Fruit fly (Drosophila melanogaster) whole organism, embryonic: ENCODE data around the gene wda.

Source experiments
- Ada2b ChIP-seq: fragments of 200-800 bp; sonication (Bioruptor generic); IDR thresholded peaks from 2 replicates; pipeline ENCODE4 v1.3.6; 2022; ENCODE audit warnings: missing biosample characterization, missing genetic modification characterization
- Antp ChIP-seq: fragments of 200-800 bp; sonication (Bioruptor generic); optimal IDR thresholded peaks from 3 replicates; lab custom pipeline; 2016; ENCODE audit warnings: missing biosample characterization, missing genetic modification characterization
- B-H1 ChIP-seq: fragments of 200-800 bp; sonication (Bioruptor generic); IDR thresholded peaks from 3 replicates; pipeline ENCODE4 v1.3.6; 2022; ENCODE audit warnings: missing biosample characterization, missing genetic modification characterization
- C15 ChIP-seq: fragments of 200-800 bp; sonication (Bioruptor generic); IDR thresholded peaks from 3 replicates; pipeline ENCODE4 v1.3.6; 2022; ENCODE audit warnings: missing biosample characterization, missing genetic modification characterization
- CG1024 ChIP-seq: fragments of 200-800 bp; sonication (Bioruptor generic); IDR thresholded peaks from 2 replicates; pipeline ENCODE4 v1.3.6; 2022; ENCODE audit warnings: missing biosample characterization, missing genetic modification characterization
- CG10321 ChIP-seq: fragments of 200-800 bp; sonication (Bioruptor generic); IDR thresholded peaks from 2 replicates; pipeline ENCODE4 v1.3.6; 2022; ENCODE audit warnings: missing biosample characterization, missing genetic modification characterization
- CG11695 ChIP-seq: fragments of 200-800 bp; sonication (Bioruptor generic); IDR thresholded peaks from 3 replicates; pipeline ENCODE4 v1.3.6; 2022; ENCODE audit warnings: missing biosample characterization, missing genetic modification characterization
- CG12219 ChIP-seq: fragments of 200-800 bp; sonication (Bioruptor generic); optimal IDR thresholded peaks from 3 replicates; lab custom pipeline; 2018; ENCODE audit warnings: missing biosample characterization, mild to moderate bottlenecking, missing genetic modification characterization
- CG12236 ChIP-seq: fragments of 200-800 bp; sonication (Bioruptor generic); optimal IDR thresholded peaks from 2 replicates; lab custom pipeline; 2016; ENCODE audit warnings: missing biosample characterization, missing genetic modification characterization
- CG13894 ChIP-seq: fragments of 200-800 bp; sonication (Bioruptor generic); optimal IDR thresholded peaks from 3 replicates; lab custom pipeline; 2018; ENCODE audit warnings: missing biosample characterization, mild to moderate bottlenecking, missing genetic modification characterization, moderate library complexity
- CG14710 ChIP-seq: fragments of 200-800 bp; sonication (Bioruptor generic); optimal IDR thresholded peaks from 3 replicates; lab custom pipeline; 2019; ENCODE audit warnings: missing biosample characterization, mild to moderate bottlenecking, missing genetic modification characterization, moderate library complexity
- CG14860 ChIP-seq: fragments of 200-800 bp; sonication (Bioruptor generic); IDR thresholded peaks from 3 replicates; pipeline ENCODE4 v1.3.6; 2022; ENCODE audit warnings: missing biosample characterization, missing genetic modification characterization; ENCODE audit not compliant: partially characterized antibody
- CG16863 ChIP-seq: fragments of 200-800 bp; sonication (Bioruptor generic); optimal IDR thresholded peaks from 3 replicates; lab custom pipeline; 2016; ENCODE audit warnings: missing biosample characterization, missing genetic modification characterization
- CG2199 ChIP-seq: fragments of 200-800 bp; sonication (Bioruptor generic); IDR thresholded peaks from 3 replicates; pipeline ENCODE4 v1.3.6; 2022; ENCODE audit warnings: missing biosample characterization, missing genetic modification characterization
- CG30020 ChIP-seq: fragments of 200-800 bp; optimal IDR thresholded peaks from 2 replicates; lab custom pipeline; 2019; ENCODE audit warnings: missing biosample characterization, mild to moderate bottlenecking, missing genetic modification characterization, moderate library complexity
- CG32772 ChIP-seq: fragments of 200-800 bp; sonication (Bioruptor generic); IDR thresholded peaks from 2 replicates; pipeline ENCODE4 v1.3.6; 2022; ENCODE audit warnings: missing biosample characterization, missing genetic modification characterization
- CG42726 ChIP-seq: fragments of 200-800 bp; sonication (Bioruptor generic); IDR thresholded peaks from 2 replicates; pipeline ENCODE4 v1.3.6; 2022; ENCODE audit warnings: missing biosample characterization, missing genetic modification characterization; ENCODE audit not compliant: partially characterized antibody
- CG5245 ChIP-seq: fragments of 200-800 bp; sonication (Bioruptor generic); optimal IDR thresholded peaks from 3 replicates; lab custom pipeline; 2016; ENCODE audit warnings: missing biosample characterization, missing genetic modification characterization
- CG7271 ChIP-seq: fragments of 200-800 bp; sonication (Bioruptor generic); optimal IDR thresholded peaks from 2 replicates; lab custom pipeline; 2018; ENCODE audit warnings: missing biosample characterization, mild to moderate bottlenecking, missing genetic modification characterization, moderate library complexity
- CG7839 ChIP-seq: fragments of 200-800 bp; sonication (Bioruptor generic); optimal IDR thresholded peaks from 3 replicates; lab custom pipeline; 2018; ENCODE audit warnings: missing biosample characterization, mild to moderate bottlenecking, missing genetic modification characterization, moderate library complexity
- CG7963 ChIP-seq: fragments of 200-800 bp; sonication (Bioruptor generic); IDR thresholded peaks from 3 replicates; pipeline ENCODE4 v1.3.6; 2022; ENCODE audit warnings: missing biosample characterization, missing genetic modification characterization; ENCODE audit not compliant: partially characterized antibody
- CrebB ChIP-seq: fragments of 200-800 bp; sonication (Bioruptor generic); optimal IDR thresholded peaks from 3 replicates; lab custom pipeline; 2018; ENCODE audit warnings: missing biosample characterization, mild to moderate bottlenecking, missing genetic modification characterization
- Dek ChIP-seq: fragments of 200-800 bp; sonication (Bioruptor generic); optimal IDR thresholded peaks from 3 replicates; lab custom pipeline; 2019; ENCODE audit warnings: missing biosample characterization, mild to moderate bottlenecking, missing genetic modification characterization, moderate library complexity
- E2f1 ChIP-seq: fragments of 200-800 bp; sonication (Bioruptor generic); IDR thresholded peaks from 2 replicates; pipeline ENCODE4 v1.3.6; 2022; ENCODE audit warnings: missing biosample characterization, missing genetic modification characterization
- Eip74EF ChIP-seq, 2 experiments: fragments of 200-800 bp in 1 of 2; fragments of >200 bp in 1 of 2; sonication (Bioruptor generic) in 1 of 2; optimal IDR thresholded peaks; 2 replicates each; lab custom pipeline; 2017 to 2019; ENCODE audit warnings: missing biosample characterization in 2 of 2, missing genetic modification characterization in 2 of 2, mild to moderate bottlenecking in 1 of 2, moderate library complexity in 1 of 2
- HLHmδ ChIP-seq: fragments of 200-800 bp; sonication (Bioruptor generic); optimal IDR thresholded peaks from 2 replicates; lab custom pipeline; 2018; ENCODE audit warnings: missing biosample characterization, mild to moderate bottlenecking, missing genetic modification characterization, moderate library complexity
- ab ChIP-seq: fragments of 200-800 bp; sonication (Bioruptor generic); optimal IDR thresholded peaks from 2 replicates; lab custom pipeline; 2016; ENCODE audit warnings: missing biosample characterization, missing genetic modification characterization
- amos ChIP-seq: fragments of 200-800 bp; sonication (Bioruptor generic); IDR thresholded peaks from 2 replicates; pipeline ENCODE4 v1.3.6; 2022; ENCODE audit warnings: missing biosample characterization, missing genetic modification characterization; ENCODE audit not compliant: partially characterized antibody
- ap ChIP-seq: fragments of 200-800 bp; sonication (Bioruptor generic); IDR thresholded peaks from 2 replicates; pipeline ENCODE4 v1.3.6; 2022; ENCODE audit warnings: missing biosample characterization, missing genetic modification characterization
- ase ChIP-seq: fragments of 200-800 bp; sonication (Bioruptor generic); IDR thresholded peaks from 3 replicates; pipeline ENCODE4 v1.3.6; 2022; ENCODE audit warnings: missing biosample characterization, missing genetic modification characterization
- ash1 ChIP-seq: fragments of 200-800 bp; sonication (Bioruptor generic); optimal IDR thresholded peaks from 2 replicates; lab custom pipeline; 2018; ENCODE audit warnings: missing biosample characterization, mild to moderate bottlenecking, missing genetic modification characterization
- btn ChIP-seq: fragments of 200-800 bp; sonication (Bioruptor generic); optimal IDR thresholded peaks from 2 replicates; lab custom pipeline; 2016; ENCODE audit warnings: missing biosample characterization, missing genetic modification characterization
- ems ChIP-seq: fragments of 200-800 bp; sonication (Bioruptor generic); optimal IDR thresholded peaks from 3 replicates; lab custom pipeline; 2016; ENCODE audit warnings: missing biosample characterization, missing genetic modification characterization
- gce ChIP-seq: fragments of 200-800 bp; sonication (Bioruptor generic); IDR thresholded peaks from 3 replicates; pipeline ENCODE4 v1.3.6; 2022; ENCODE audit warnings: missing biosample characterization, missing genetic modification characterization
- ind ChIP-seq: fragments of 200-800 bp; sonication (Bioruptor generic); optimal IDR thresholded peaks from 3 replicates; lab custom pipeline; 2016; ENCODE audit warnings: missing biosample characterization, missing genetic modification characterization
- lab ChIP-seq: fragments of 200-800 bp; sonication (Bioruptor generic); optimal IDR thresholded peaks from 3 replicates; lab custom pipeline; 2017; ENCODE audit warnings: missing biosample characterization, missing genetic modification characterization, mild to moderate bottlenecking, moderate library complexity, missing genetic modification reagents
- lilli ChIP-seq: fragments of 200-800 bp; sonication (Bioruptor generic); optimal IDR thresholded peaks from 3 replicates; lab custom pipeline; 2016; ENCODE audit warnings: missing biosample characterization, missing genetic modification characterization
- lola ChIP-seq, 3 experiments: fragments of >200 bp in 2 of 3; fragments of 200-800 bp in 1 of 3; sonication (Bioruptor generic) in 1 of 3; optimal IDR thresholded peaks; 2 replicates each; lab custom pipeline; 2017 to 2019; ENCODE audit warnings: missing biosample characterization in 3 of 3, missing genetic modification characterization in 3 of 3, mild to moderate bottlenecking in 1 of 3, moderate library complexity in 1 of 3
- repo ChIP-seq: fragments of 200-800 bp; sonication (Bioruptor generic); optimal IDR thresholded peaks from 2 replicates; lab custom pipeline; 2016; ENCODE audit warnings: missing biosample characterization, missing genetic modification characterization
- ro ChIP-seq: fragments of 200-800 bp; sonication (Bioruptor generic); IDR thresholded peaks from 2 replicates; pipeline ENCODE4 v1.3.6; 2022; ENCODE audit warnings: missing biosample characterization, missing genetic modification characterization
- sc ChIP-seq, 3 experiments: fragments of >200 bp in 2 of 3; fragments of 200-800 bp in 1 of 3; sonication (Bioruptor generic) in 1 of 3; optimal IDR thresholded peaks; 2 replicates in 2 of 3; 3 replicates in 1 of 3; lab custom pipeline; 2017; ENCODE audit warnings: mild to moderate bottlenecking in 1 of 3, missing biosample characterization in 1 of 3, missing genetic modification characterization in 1 of 3, missing genetic modification reagents in 1 of 3
- seq ChIP-seq: fragments of 200-800 bp; sonication (Bioruptor generic); IDR thresholded peaks from 2 replicates; pipeline ENCODE4 v1.3.6; 2022; ENCODE audit warnings: missing biosample characterization, missing genetic modification characterization
- sisA ChIP-seq: fragments of 200-800 bp; sonication (Bioruptor generic); IDR thresholded peaks from 2 replicates; pipeline ENCODE4 v1.3.6; 2022; ENCODE audit warnings: missing biosample characterization, missing genetic modification characterization
- tll ChIP-seq, 2 experiments: fragments of 200-800 bp in 1 of 2; fragments of >200 bp in 1 of 2; sonication (Bioruptor generic) in 1 of 2; optimal IDR thresholded peaks; 2 replicates each; lab custom pipeline; 2017 to 2019; ENCODE audit warnings: missing biosample characterization in 2 of 2, missing genetic modification characterization in 2 of 2, mild to moderate bottlenecking in 1 of 2, moderate library complexity in 1 of 2
- tna ChIP-seq: fragments of 200-800 bp; sonication (Bioruptor generic); IDR thresholded peaks from 2 replicates; pipeline ENCODE4 v1.3.6; 2022; ENCODE audit warnings: missing biosample characterization, missing genetic modification characterization; ENCODE audit not compliant: partially characterized antibody
- trem ChIP-seq: fragments of 200-800 bp; optimal IDR thresholded peaks from 3 replicates; lab custom pipeline; 2019; ENCODE audit warnings: missing biosample characterization, mild to moderate bottlenecking, missing genetic modification characterization, moderate library complexity
- wor ChIP-seq: fragments of 200-800 bp; sonication (Bioruptor generic); IDR thresholded peaks from 2 replicates; pipeline ENCODE4 v1.3.6; 2022; ENCODE audit warnings: missing biosample characterization, missing genetic modification characterization
- zen2 ChIP-seq: fragments of 200-800 bp; sonication (Bioruptor generic); IDR thresholded peaks from 3 replicates; pipeline ENCODE4 v1.3.6; 2022; ENCODE audit warnings: missing biosample characterization, missing genetic modification characterization; ENCODE audit not compliant: partially characterized antibody
- zf30C ChIP-seq: fragments of 200-800 bp; sonication (Bioruptor generic); optimal IDR thresholded peaks from 3 replicates; lab custom pipeline; 2018; ENCODE audit warnings: missing biosample characterization, mild to moderate bottlenecking, missing genetic modification characterization

wda gene

dm6 chr3R:23211745-23212254 is 46.1 kb downstream of the wda start (continued):
- TF ChIP-seq B-H1 (GFP tag; lab: Robert Waterston, UW) = no peak
- no peak for TF ChIP-seq CG7963 (GFP tag; lab: Robert Waterston, UW)
- TF ChIP-seq CG1024 = no peak
- no peak for TF ChIP-seq zen2
- peak; percentile 56; the same call in 1 of the 2 replicates for TF ChIP-seq sisA (GFP tag; lab: Robert Waterston, UW)
- TF ChIP-seq CG32772 (GFP tag; lab: Robert Waterston, UW) = no peak
- no peak for TF ChIP-seq ems (GFP tag; lab: Kevin White, UChicago)
- TF ChIP-seq HLHmδ (GFP tag; lab: Kevin White, UChicago) = no peak
- no peak for TF ChIP-seq seq
- peak; percentile 17 for TF ChIP-seq CG5245
- TF ChIP-seq zf30C (GFP tag; lab: Kevin White, UChicago) = no peak
- no peak for TF ChIP-seq CG12236
- peak; percentile 47 for TF ChIP-seq Dek (tag; lab: Kevin White, UChicago)
- no peak for TF ChIP-seq CG30020 (tag; lab: Kevin White, UChicago)
- peak; percentile 62 for TF ChIP-seq Ada2b (GFP tag; lab: Robert Waterston, UW)
- no peak for TF ChIP-seq CG42726 (GFP tag; lab: Robert Waterston, UW)
- TF ChIP-seq E2f1 (GFP tag; lab: Robert Waterston, UW) = 0 out of 2 replicates have a peak, but pooled peaks have one; percentile 29
- TF ChIP-seq trem (tag; lab: Kevin White, UChicago) = peak; percentile 39
- no peak for TF ChIP-seq CG2199
- no peak for TF ChIP-seq CG16863 (GFP tag; lab: Kevin White, UChicago)
- peak; percentile 27 for TF ChIP-seq CrebB (tag; lab: Kevin White, UChicago)
- peak; percentile 68 for TF ChIP-seq CG7839
- peak; percentile 84 for TF ChIP-seq CG10321
- TF ChIP-seq CG13894 = peak; percentile 72
- TF ChIP-seq sc (optimal IDR thresholded peaks at IDR 0.05; lab: Kevin White, UChicago) = no peak
- TF ChIP-seq sc (GFP tag; optimal IDR thresholded peaks at IDR 0.05; lab: Kevin White, UChicago) = no peak
- TF ChIP-seq lilli = peak; percentile 54
- no peak for TF ChIP-seq CG14860 (GFP tag; lab: Robert Waterston, UW)
- no peak for TF ChIP-seq CG7271 (tag; lab: Kevin White, UChicago)
- peak; percentile 63 for TF ChIP-seq CG14710 (tag; lab: Kevin White, UChicago)
- no peak for TF ChIP-seq repo (GFP tag; lab: Kevin White, UChicago)
- TF ChIP-seq lola (GFP tag; optimal IDR thresholded peaks at IDR 0.05; lab: Kevin White, UChicago) = peak in 1 of 3 experiments; percentile 50
- TF ChIP-seq ind (GFP tag; lab: Kevin White, UChicago) = peak; percentile 41
- no peak for TF ChIP-seq wor (GFP tag; lab: Robert Waterston, UW)
- no peak for TF ChIP-seq tna (GFP tag; lab: Robert Waterston, UW)
- no peak for TF ChIP-seq tll (GFP tag; optimal IDR thresholded peaks at IDR 0.05; lab: Kevin White, UChicago)
- TF ChIP-seq ap = no peak
- TF ChIP-seq ash1 (GFP tag; lab: Kevin White, UChicago) = no peak
- peak in 1 of 2 experiments; percentile 53 for TF ChIP-seq Eip74EF (GFP tag; optimal IDR thresholded peaks at IDR 0.05; lab: Kevin White, UChicago)
- TF ChIP-seq ro = no peak
- no peak for TF ChIP-seq CG12219 (GFP tag; lab: Kevin White, UChicago)
- TF ChIP-seq ase (GFP tag; lab: Robert Waterston, UW) = no peak
- TF ChIP-seq CG11695 (GFP tag; lab: Robert Waterston, UW) = 0 out of 3 replicates have a peak, but pooled peaks have one; percentile 37
- no peak for TF ChIP-seq amos
- no peak for TF ChIP-seq gce (GFP tag; lab: Robert Waterston, UW)
- TF ChIP-seq lab (GFP tag; lab: Kevin White, UChicago) = peak; percentile 85
- no peak for TF ChIP-seq Antp (GFP tag; lab: Kevin White, UChicago)
- no peak for TF ChIP-seq C15
- no peak for TF ChIP-seq ab (GFP tag; lab: Kevin White, UChicago)
- TF ChIP-seq btn (GFP tag; lab: Kevin White, UChicago) = no peak
